Worm (Caenorhabditis elegans): ENCODE measurements around the gene acc-4.

Gene acc-4

DNA sequence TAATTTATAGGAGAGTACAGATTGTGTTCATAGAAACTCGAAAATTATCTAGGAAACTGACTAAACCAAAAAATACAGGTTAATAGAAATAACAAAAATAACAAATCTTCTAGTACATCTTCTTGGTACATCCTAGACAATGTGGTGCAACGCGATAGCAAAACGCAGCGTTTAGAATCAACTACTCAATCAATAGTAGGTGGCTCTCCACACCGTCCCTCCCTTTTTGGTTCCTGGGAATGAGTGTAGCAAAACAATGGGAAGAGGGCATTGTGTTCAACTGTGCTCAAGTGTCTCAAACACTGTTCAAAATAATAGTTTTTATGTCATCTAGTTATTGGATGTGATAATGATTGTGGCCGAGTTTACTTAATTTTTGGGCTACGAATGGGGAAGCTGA, 7.2 kb downstream of the acc-4 start, which contains the start of gene T27E9.6:
T27E9.6 (minus strand) TSS at position 101 of the 400 bp plus-strand sequence.
- TF ChIP-seq tbx-2 (tag; optimal IDR thresholded peaks at IDR 0.05) = no peak
- TF ChIP-seq ceh-24 (tag; optimal IDR thresholded peaks at IDR 0.05) = no peak
- no peak for TF ChIP-seq ceh-31 (tag; optimal IDR thresholded peaks at IDR 0.05)
- no peak for TF ChIP-seq ahr-1 (tag; optimal IDR thresholded peaks at IDR 0.05)

DNA sequence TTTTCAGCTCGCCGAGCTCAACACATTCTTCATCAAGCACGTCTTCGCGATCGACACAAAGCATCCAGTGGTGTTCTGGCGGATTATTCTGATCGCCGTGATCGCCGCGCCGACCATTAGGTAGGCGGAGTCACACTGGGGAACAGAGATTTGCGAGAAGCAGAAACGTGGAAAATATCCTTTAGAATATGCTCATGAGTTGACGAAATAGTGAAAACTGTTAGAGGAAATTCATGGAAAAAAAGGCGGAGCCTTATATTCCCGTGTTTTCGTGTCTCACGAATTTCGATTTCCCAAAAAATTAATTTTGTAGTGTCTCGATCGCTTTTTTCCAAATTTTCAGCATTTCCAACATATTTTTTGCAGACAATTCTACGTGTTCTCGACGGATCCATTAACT, 9.4 kb downstream of the acc-4 start:
- TF ChIP-seq hlh-15 (tag; optimal IDR thresholded peaks at IDR 0.05) = no peak
- no peak for TF ChIP-seq odd-2 (tag; optimal IDR thresholded peaks at IDR 0.05)
- TF ChIP-seq dve-1 (tag; optimal IDR thresholded peaks at IDR 0.05) = no peak
- no peak for TF ChIP-seq lin-11 (tag; optimal IDR thresholded peaks at IDR 0.05)
- TF ChIP-seq C08G9.2 (tag; optimal IDR thresholded peaks at IDR 0.05) = peak; percentile 79
- TF ChIP-seq hlh-6 (tag; optimal IDR thresholded peaks at IDR 0.05) = no peak
- TF ChIP-seq C38D4.7 (GFP tag; optimal IDR thresholded peaks at IDR 0.05) = no peak
- TF ChIP-seq ref-2 (tag; optimal IDR thresholded peaks at IDR 0.05) = peak; percentile 47
- TF ChIP-seq mec-3 (tag; optimal IDR thresholded peaks at IDR 0.05; ENCODE audit: borderline replicate concordance) = no peak
- no peak for TF ChIP-seq sdc-2 (tag; optimal IDR thresholded peaks at IDR 0.05)
- peak; percentile 13 for TF ChIP-seq ceh-6 (GFP tag; optimal IDR thresholded peaks at IDR 0.05)
- no peak for TF ChIP-seq K09A11.1 (tag; optimal IDR thresholded peaks at IDR 0.05; ENCODE audit: insufficient read depth)
- no peak for TF ChIP-seq pha-4 (tag; optimal IDR thresholded peaks at IDR 0.05)
- no peak for TF ChIP-seq elt-4 (tag; optimal IDR thresholded peaks at IDR 0.05)
- TF ChIP-seq ama-1 (optimal IDR thresholded peaks at IDR 0.05) = no peak
- TF ChIP-seq ets-4 (tag; optimal IDR thresholded peaks at IDR 0.05) = peak; percentile 32
- no peak for TF ChIP-seq unc-86 (tag; optimal IDR thresholded peaks at IDR 0.05)
- no peak for TF ChIP-seq ceh-48 (tag; optimal IDR thresholded peaks at IDR 0.05)
- no peak for TF ChIP-seq unc-3 (GFP tag; conservative IDR thresholded peaks at IDR 0.05)
- no peak for TF ChIP-seq unc-3 (tag; optimal IDR thresholded peaks at IDR 0.05)
- TF ChIP-seq T23F11.4 (GFP tag; optimal IDR thresholded peaks at IDR 0.05) = no peak
- TF ChIP-seq tbx-7 (tag; optimal IDR thresholded peaks at IDR 0.05) = peak; percentile 85
- TF ChIP-seq pha-2 (tag; optimal IDR thresholded peaks at IDR 0.05) = no peak
- no peak for TF ChIP-seq lim-6 (tag; optimal IDR thresholded peaks at IDR 0.05)
- peak; percentile 81 for TF ChIP-seq tbx-2 (tag; optimal IDR thresholded peaks at IDR 0.05)
- TF ChIP-seq pax-1 (tag; optimal IDR thresholded peaks at IDR 0.05) = no peak
- peak; percentile 84 for TF ChIP-seq ceh-31 (tag; optimal IDR thresholded peaks at IDR 0.05)
- no peak for TF ChIP-seq ttx-3 (tag; optimal IDR thresholded peaks at IDR 0.05)
- no peak for TF ChIP-seq ceh-45 (GFP tag; IDR thresholded peaks at IDR 0.05)
- no peak for TF ChIP-seq nfya-1 (tag; optimal IDR thresholded peaks at IDR 0.05)
- no peak for TF ChIP-seq sox-4 (tag; optimal IDR thresholded peaks at IDR 0.05)
- peak; percentile 78 for TF ChIP-seq zip-5 (tag; optimal IDR thresholded peaks at IDR 0.05)
- TF ChIP-seq fax-1 (tag; optimal IDR thresholded peaks at IDR 0.05) = peak; percentile 57
- TF ChIP-seq ahr-1 (tag; optimal IDR thresholded peaks at IDR 0.05) = peak; percentile 28
- no peak for TF ChIP-seq sox-2 (GFP tag; IDR thresholded peaks at IDR 0.05)
- TF ChIP-seq rnt-1 (tag; optimal IDR thresholded peaks at IDR 0.05) = peak; percentile 43
- no peak for TF ChIP-seq ceh-9 (tag; optimal IDR thresholded peaks at IDR 0.05)
- no peak for TF ChIP-seq nhr-232 (tag; optimal IDR thresholded peaks at IDR 0.05)
- no peak for TF ChIP-seq ceh-30 (tag; optimal IDR thresholded peaks at IDR 0.05)
- TF ChIP-seq unc-55 (GFP tag; optimal IDR thresholded peaks at IDR 0.05) = no peak
- TF ChIP-seq fkh-10 (GFP tag; optimal IDR thresholded peaks at IDR 0.05) = no peak
- TF ChIP-seq syd-9 (tag; optimal IDR thresholded peaks at IDR 0.05) = no peak
- no peak for TF ChIP-seq che-1 (tag; optimal IDR thresholded peaks at IDR 0.05)
- no peak for TF ChIP-seq ceh-18 (tag; optimal IDR thresholded peaks at IDR 0.05)
- TF ChIP-seq elt-2 (tag; optimal IDR thresholded peaks at IDR 0.05) = peak; percentile 59
- no peak for TF ChIP-seq ceh-24 (tag; optimal IDR thresholded peaks at IDR 0.05)
- TF ChIP-seq pat-9 (tag; optimal IDR thresholded peaks at IDR 0.05) = no peak
- TF ChIP-seq F13H6.1 (tag; optimal IDR thresholded peaks at IDR 0.05) = no peak
- TF ChIP-seq ceh-2 (tag; optimal IDR thresholded peaks at IDR 0.05) = peak; percentile 71
- no peak for TF ChIP-seq ceh-34 (tag; optimal IDR thresholded peaks at IDR 0.05)
- no peak for TF ChIP-seq hlh-30 (tag; optimal IDR thresholded peaks at IDR 0.05; ENCODE audit: insufficient read depth)

Measured in whole organism, late embryonic.